Fruit fly (Drosophila melanogaster) whole organism, larva: ENCODE measurements around the gene Iris.

Experiments
- noc ChIP-seq: fragments of 200-800 bp; sonication (Bioruptor generic); optimal IDR thresholded peaks from 3 replicates; lab custom pipeline; 2019; ENCODE audit warnings: missing biosample characterization, mild to moderate bottlenecking, missing genetic modification characterization, moderate library complexity

Iris gene

DNA sequence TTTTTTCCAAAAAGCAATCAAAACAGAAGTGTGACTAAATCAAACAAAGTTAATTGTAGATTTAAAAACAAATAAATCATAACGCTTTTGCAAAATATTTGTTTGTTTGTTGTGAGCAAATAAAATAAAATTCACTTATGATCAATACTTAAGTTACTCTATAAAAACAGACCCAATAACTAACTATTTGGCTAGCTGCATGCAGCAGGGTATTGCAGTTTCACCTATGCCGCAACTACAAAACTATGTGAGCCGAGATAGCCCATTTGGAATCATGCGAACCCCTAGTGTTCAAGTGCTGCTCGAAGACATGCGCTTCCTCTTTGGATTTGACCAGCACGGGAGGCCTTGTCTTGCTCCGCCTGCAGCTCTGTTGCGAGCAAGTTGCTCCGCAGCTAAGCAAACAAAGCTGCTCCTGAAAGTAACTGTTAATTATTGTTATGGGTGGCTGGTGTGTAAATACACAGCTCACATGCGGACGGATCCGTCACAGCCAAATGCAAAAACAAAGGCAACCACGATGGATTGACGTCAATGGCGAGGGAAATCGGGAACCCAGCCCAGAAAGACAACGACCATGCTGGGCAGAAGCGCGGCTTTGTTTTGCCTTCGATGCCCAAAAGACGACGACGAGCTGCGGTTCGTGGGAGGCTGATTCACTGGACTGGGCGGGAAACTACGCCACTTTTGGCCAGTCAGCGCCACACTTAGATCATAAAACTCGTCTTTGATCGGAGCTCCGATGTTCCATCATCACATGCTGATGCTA is 11.8 kb downstream of the Iris start:
- TF ChIP-seq noc = no peak

DNA sequence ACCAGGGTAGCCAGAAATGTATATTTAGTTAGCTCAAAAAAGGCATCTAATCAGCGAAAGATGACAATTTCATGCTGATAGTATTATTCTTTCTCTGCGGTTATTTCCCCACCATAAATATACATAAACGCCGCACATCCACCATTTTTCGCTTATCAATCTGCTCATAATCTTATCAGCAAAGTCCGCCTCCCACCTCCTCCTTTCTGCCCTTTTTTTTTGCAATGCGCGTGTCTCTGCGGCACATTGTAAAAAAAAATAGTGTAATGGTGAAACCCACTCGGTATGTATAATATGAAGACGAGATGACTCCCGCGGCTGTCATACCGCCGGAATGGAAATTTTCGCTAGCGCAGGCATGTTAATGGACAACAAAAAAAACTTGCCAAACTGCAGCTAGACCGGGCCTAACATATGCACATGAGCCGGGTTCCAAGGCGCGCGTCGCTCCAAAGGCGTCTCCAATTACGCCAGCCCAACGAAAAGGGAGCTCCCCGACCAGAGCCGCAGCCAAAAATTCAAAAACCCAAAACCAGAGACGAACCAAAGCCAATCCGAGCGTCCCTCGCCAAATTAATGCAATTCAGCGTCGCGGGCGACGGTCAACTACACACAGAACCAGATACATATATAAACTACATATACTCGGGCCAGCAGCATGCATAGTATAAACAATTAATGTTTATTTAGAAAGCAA is 13.5 kb downstream of the Iris start:
- TF ChIP-seq noc = no peak

DNA sequence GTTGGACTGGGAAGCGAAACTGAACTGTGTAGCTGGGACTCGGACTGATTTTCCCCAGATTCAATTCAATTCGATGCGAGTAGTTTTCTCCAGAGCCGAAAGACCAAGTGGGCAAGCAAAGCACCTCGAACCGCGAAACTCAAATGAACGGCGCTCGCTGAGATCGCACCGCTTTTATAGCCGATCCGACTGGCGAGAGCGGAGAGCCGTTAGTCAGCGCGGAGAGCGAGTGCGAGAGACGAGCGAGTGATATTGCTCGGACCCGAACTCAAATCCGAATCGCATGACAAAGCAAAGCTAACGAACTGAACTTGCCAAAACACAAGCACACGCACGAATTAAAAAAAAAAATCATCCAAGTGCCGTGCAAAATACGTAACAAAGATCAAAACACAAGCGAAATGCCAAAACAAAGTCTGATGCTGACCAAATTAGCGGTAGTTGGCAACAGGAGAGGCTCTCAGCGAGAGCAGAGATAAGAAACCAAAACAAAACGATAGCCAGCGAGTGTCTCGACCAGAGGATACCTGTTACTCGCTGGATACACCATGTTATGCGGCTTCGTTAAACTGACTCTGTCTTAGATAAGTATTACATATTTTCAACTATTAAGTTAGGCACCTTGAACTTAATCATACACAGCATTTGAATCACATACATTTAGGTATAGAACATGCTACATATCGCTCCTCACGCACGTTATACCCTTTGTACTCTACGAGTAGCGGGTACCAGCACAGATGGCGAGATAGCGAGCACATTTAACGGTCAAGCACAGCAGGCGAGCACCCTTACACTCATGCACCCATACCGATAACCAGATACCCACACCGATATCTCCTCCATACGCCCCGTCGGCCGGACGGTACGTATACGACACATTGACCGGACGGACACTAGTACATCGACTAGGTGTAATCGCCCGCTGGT is 14.8 kb downstream of the Iris start:
- TF ChIP-seq noc = peak; percentile 96

- TF ChIP-seq noc = no peak
These were observed 15.7 kb downstream of the Iris start for dm6 chr2L:1118149-1118548.

DNA sequence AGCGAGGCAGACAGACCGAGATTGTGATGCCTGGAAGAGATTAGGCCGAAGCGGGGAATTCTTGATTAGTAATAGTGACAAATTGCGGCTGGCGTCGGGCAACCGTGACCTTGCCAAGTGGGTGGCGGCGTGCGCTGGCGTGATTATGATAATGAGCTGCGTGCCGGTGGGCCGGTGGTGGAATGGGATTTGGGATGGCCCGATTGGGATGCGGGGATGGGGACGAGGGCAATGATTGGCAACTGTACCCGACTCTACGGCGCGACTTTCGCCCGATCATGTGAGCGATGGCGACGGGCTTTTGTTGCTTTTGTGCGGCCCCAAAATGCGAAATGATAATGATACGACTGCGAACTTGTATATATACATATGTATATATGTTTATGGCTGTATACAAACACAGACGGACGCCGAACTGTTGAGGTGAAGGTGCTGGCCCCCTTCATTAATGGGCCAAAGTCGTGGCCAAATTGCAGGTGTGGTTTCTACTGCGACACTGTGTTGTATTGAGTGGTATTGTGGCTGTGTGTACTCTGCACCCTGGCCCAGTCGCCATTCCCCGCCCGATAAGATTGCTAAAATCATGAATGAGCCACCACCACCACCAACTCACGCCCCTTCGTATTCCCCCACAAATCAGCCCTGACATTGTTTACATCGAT is 17.1 kb downstream of the Iris start:
- TF ChIP-seq noc = peak; percentile 43

DNA sequence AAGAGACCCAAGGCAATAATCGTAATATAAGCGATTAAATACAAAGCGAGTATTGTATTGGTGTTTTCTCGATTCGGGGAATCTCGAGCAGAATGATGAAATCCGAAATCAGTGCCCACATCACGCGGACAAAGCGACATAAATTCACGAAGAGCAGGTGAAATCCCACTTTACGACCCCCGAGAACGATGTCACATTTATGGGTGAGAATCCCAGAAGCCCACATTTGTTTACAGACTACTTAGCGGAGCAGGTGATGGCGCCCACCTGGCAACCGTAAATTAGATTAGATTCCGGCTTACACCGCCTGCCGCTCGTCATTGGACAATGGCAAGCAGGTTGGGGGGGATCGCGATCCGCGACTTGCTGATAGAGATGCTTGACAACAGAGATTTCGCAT is 19.7 kb downstream of the Iris start:
- TF ChIP-seq noc = peak; percentile 69

DNA sequence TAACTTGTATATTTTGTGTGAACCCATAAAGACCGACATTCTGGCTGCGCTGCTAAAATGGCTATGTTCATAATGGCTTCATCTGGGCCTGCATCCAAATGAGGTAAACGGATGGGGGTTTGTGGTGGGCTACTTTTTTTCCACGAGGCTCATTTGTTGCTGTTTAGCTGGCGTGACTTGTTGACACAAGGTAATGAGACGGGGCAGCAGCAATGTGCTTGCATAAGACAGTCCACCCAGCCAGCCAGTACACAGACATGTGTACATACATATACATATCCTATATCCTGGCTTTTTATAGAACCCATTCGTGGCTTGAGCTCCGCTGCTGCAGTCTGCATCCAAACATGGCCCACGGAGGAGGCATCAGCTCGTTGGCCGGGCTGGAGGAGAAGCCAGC is 21.3 kb downstream of the Iris start, which contains the start of gene CG14340:
TSS of gene CG14340 (plus strand) at position 301 of the 400 bp plus-strand sequence.
- TF ChIP-seq noc = no peak

dm6 chr2L:1108029-1108688 is 25.7 kb downstream of the Iris start, which contains the start of the genes PolrMT and CG14339:
TSS of gene PolrMT (minus strand) at chr2L:1108373.
TSS of gene CG14339 (plus strand) at chr2L:1108540.
- no peak for TF ChIP-seq noc

dm6 chr2L:1102349-1102748 is 31.5 kb downstream of the Iris start, which contains the start of gene CG4629:
TSS of gene CG4629 (minus strand) at chr2L:1102504.
- no peak for TF ChIP-seq noc

DNA sequence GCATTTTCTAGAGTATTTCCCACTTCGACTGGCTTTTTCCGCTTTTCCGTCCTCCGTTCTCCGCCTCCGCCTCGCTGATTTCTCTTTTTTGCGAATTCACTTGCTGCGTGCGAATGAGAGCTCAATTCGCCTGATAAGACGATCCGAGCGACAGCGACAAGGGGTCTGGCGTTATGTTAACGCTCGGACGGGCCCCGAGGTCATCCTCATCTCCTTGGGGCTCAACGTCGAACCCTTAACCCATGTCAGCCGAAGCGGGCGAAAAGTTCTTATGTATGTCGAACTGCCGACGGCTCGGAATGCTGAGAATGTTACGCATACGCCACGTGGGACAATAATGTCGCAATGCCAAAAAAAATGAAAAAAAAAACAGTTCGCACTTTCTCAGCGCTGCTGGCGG is 38.4 kb downstream of the Iris start:
- no peak for TF ChIP-seq noc

- peak; percentile 10 for TF ChIP-seq noc
These were observed 39.2 kb downstream of the Iris start for dm6 chr2L:1094724-1095123.

DNA sequence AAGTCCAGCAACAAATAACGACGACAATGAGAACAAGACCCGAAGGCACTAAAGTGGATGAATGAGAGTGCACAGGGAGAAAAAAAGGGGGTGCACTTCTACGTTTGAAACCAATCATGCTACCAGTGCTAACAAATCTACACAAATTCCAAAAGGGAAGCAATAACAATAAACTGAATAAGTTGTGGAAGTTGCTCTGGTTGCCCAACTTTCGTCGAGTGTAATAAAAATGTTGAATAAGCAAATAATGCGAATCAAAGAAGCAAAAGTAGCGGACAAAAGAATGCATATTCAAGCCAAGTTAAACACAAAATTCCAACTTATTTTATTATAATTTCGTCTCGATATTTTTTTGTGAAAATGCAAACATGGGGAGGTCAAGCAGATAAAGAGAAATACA is 42.2 kb downstream of the Iris start:
- TF ChIP-seq noc = no peak

DNA sequence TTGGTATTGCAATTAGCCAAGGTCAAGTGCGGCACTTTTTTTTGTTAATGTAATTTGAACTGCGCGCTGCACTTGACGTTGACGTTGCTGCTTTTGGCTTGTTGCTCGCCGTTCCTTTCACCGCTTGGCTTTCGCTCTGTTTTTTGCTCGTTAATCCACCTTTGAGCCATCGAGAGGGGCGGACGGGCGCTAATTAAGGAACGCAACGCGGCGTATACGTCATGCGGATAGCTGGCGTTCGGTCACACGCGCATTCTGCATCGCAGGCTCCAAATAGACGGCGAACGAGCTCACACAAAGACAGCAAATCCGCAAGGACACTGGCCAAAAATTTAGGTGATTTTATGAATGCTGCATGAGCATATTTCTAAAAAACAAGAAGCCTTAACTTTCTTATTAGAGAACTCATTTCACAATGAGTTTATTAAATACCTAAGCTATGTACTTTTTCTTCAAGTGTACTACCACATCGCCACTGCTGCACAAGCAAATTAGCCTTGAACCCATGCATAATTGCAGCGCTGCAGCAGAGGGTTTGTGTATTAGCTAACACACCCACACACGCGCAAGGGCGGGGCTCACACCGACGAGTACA is 47.5 kb downstream of the Iris start:
- no peak for TF ChIP-seq noc

DNA sequence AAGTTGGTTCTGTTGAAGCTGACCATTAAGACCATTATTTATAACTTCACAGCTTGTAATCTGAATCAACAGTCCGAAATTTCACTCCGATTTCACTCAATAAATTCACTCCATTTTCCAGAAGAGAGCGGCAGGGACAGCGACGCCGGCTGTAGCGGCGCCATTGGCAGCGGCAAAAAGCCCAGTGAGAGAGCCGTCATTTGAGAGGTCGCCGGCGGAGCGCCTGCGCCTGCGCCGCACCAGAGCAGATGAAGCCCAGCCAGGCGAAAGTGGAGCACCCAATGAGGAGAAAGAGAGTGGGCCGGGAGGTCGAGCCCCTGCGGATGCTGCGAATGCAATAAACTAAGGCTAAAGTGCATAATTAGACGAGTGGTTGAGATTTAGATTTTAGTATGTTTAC is 51.2 kb downstream of the Iris start:
- no peak for TF ChIP-seq noc
